Fruit fly (Drosophila melanogaster) whole organism, wandering third instar larva: ENCODE measurements around the gene lectin-21Cb.

Experiments used
- Dfd ChIP-seq: fragments of >200 bp; optimal IDR thresholded peaks from 2 replicates; lab custom pipeline; 2017; ENCODE audit warnings: missing biosample characterization, missing genetic modification characterization
- HLH106 ChIP-seq: fragments of 200-800 bp; optimal IDR thresholded peaks from 3 replicates; lab custom pipeline; 2019; ENCODE audit warnings: missing biosample characterization, mild to moderate bottlenecking, missing genetic modification characterization, moderate library complexity
- Hnf4 ChIP-seq: fragments of 200-800 bp; sonication (Bioruptor generic); optimal IDR thresholded peaks from 2 replicates; lab custom pipeline; 2016; ENCODE audit warnings: missing biosample characterization, mild to moderate bottlenecking, missing genetic modification characterization
- Hr78 ChIP-seq: fragments of >200 bp; optimal IDR thresholded peaks from 2 replicates; lab custom pipeline; 2017; ENCODE audit warnings: missing biosample characterization, missing genetic modification characterization
- Hr83 ChIP-seq: fragments of 200-300 bp; sonication (Bioruptor generic); optimal IDR thresholded peaks from 2 replicates; lab custom pipeline; 2016; ENCODE audit warnings: missing biosample characterization, mild to moderate bottlenecking, missing genetic modification characterization, moderate library complexity; ENCODE audit not compliant: poor library complexity, severe bottlenecking
- OdsH ChIP-seq: fragments of 200-800 bp; sonication (Bioruptor generic); optimal IDR thresholded peaks from 2 replicates; lab custom pipeline; 2016; ENCODE audit warnings: missing biosample characterization, mild to moderate bottlenecking, missing genetic modification characterization
- Sp1 ChIP-seq: fragments of 200-800 bp; sonication (Bioruptor generic); optimal IDR thresholded peaks from 3 replicates; lab custom pipeline; 2019; ENCODE audit warnings: missing biosample characterization, mild to moderate bottlenecking, missing genetic modification characterization, moderate library complexity
- br ChIP-seq: fragments of 200-800 bp; sonication (Bioruptor generic); optimal IDR thresholded peaks from 2 replicates; lab custom pipeline; 2016; ENCODE audit warnings: missing biosample characterization, missing genetic modification characterization
- brk ChIP-seq: fragments of 200-800 bp; sonication (Bioruptor generic); optimal IDR thresholded peaks from 2 replicates; lab custom pipeline; 2016; ENCODE audit warnings: missing biosample characterization, mild to moderate bottlenecking, missing genetic modification characterization
- ey ChIP-seq: fragments of 200-800 bp; sonication (Bioruptor generic); optimal IDR thresholded peaks from 2 replicates; lab custom pipeline; 2016; ENCODE audit warnings: missing biosample characterization, missing genetic modification characterization
- h ChIP-seq: fragments of 200-800 bp; sonication (Bioruptor generic); optimal IDR thresholded peaks from 3 replicates; lab custom pipeline; 2016; ENCODE audit warnings: missing biosample characterization, mild to moderate bottlenecking, missing genetic modification characterization
- jim ChIP-seq: fragments of 175-275, 200-325 bp; sonication (Bioruptor generic); optimal IDR thresholded peaks from 2 replicates; lab custom pipeline; 2016; ENCODE audit warnings: missing biosample characterization, mild to moderate bottlenecking, missing genetic modification characterization
- psq ChIP-seq: fragments of 200-800 bp; sonication (Bioruptor generic); optimal IDR thresholded peaks from 3 replicates; lab custom pipeline; 2017; ENCODE audit warnings: missing biosample characterization, mild to moderate bottlenecking, missing genetic modification characterization, moderate library complexity
- tai ChIP-seq: sonication (Bioruptor generic); optimal IDR thresholded peaks from 2 replicates; lab custom pipeline; 2016; ENCODE audit warnings: missing biosample characterization, missing genetic modification characterization

- TF ChIP-seq jim (GFP tag; lab: Kevin White, UChicago) (no peak), Hr78 (no peak), tai (no peak), ey (GFP tag; lab: Kevin White, UChicago) (peak; percentile 78), Hnf4 (no peak), Dfd (GFP tag; lab: Kevin White, UChicago) (no peak), Sp1 (GFP tag; lab: Kevin White, UChicago) (peak; percentile 84), HLH106 (tag; lab: Kevin White, UChicago) (peak; percentile 87), h (GFP tag; lab: Kevin White, UChicago) (peak; percentile 91), br (GFP tag; lab: Kevin White, UChicago) (peak; percentile 87), brk (GFP tag; lab: Kevin White, UChicago) (no peak), OdsH (GFP tag; lab: Kevin White, UChicago) (peak; percentile 81), psq (peak; percentile 73), Hr83 (GFP tag; lab: Kevin White, UChicago) (peak; percentile 69)
Observed at dm6 chr2L:574226-574625, 46.8 kb downstream of the lectin-21Cb start, which contains the start of the genes Ipk2 and cold.
